Worm (Caenorhabditis elegans) whole organism, L1 larva: ENCODE results near the gene ifb-1.
"Not testable (repeated sequence)": the region's sequence is repeated elsewhere in the genome, so short reads cannot be mapped to it uniquely, and the experiment has no call there.

Experiments
- C04F5.9 ChIP-seq: sonication (generic microtip); optimal IDR thresholded peaks from 2 replicates; lab custom pipeline; 2016; ENCODE audit warnings: missing genetic modification characterization, missing compliant biosample characterization
- aha-1 ChIP-seq: fragments of 150-350 bp; optimal IDR thresholded peaks from 2 replicates; lab custom pipeline; 2014; ENCODE audit warnings: missing biosample characterization, missing genetic modification characterization
- aly-2 ChIP-seq: fragments of 150-350 bp; optimal IDR thresholded peaks from 2 replicates; lab custom pipeline; 2014; ENCODE audit warnings: missing biosample characterization, missing genetic modification characterization
- ama-1 ChIP-seq: fragments of 150-350 bp; optimal IDR thresholded peaks from 2 replicates; lab custom pipeline; 2014
- blmp-1 ChIP-seq: fragments of 150-350 bp; optimal IDR thresholded peaks from 2 replicates; lab custom pipeline; 2014; ENCODE audit warnings: missing biosample characterization, missing genetic modification characterization
- ceh-88 ChIP-seq: fragments of 200-800 bp; sonication (Bioruptor generic); IDR thresholded peaks from 2 replicates; pipeline ENCODE4 v1.3.6; 2022; ENCODE audit warnings: missing genetic modification characterization, missing compliant biosample characterization
- efl-1 ChIP-seq, 4 experiments: fragments of 150-350 bp; optimal IDR thresholded peaks in 3 of 4; peaks in 1 of 4; 1 replicate in 1 of 4; 2 replicates in 3 of 4; lab custom pipeline; 2014; ENCODE audit warnings: missing biosample characterization in 2 of 4, missing genetic modification characterization in 2 of 4, missing genetic modification reagents in 2 of 4
- efl-3 ChIP-seq: fragments of 200-800 bp; sonication (Bioruptor generic); optimal IDR thresholded peaks from 2 replicates; lab custom pipeline; 2018; ENCODE audit warnings: mild to moderate bottlenecking, missing genetic modification characterization, missing compliant biosample characterization
- egl-13 ChIP-seq: sonication (generic microtip); optimal IDR thresholded peaks from 2 replicates; lab custom pipeline; 2016; ENCODE audit warnings: missing genotype, missing genetic modification reagents, missing genetic modification characterization, missing compliant biosample characterization
- egl-27 ChIP-seq, 2 experiments: fragments of 150-350 bp in 1 of 2; sonication (generic microtip); optimal IDR thresholded peaks; 3 replicates each; lab custom pipeline; 2017 to 2018; ENCODE audit warnings: missing biosample characterization in 2 of 2, missing genetic modification characterization in 2 of 2, missing genetic modification reagents in 2 of 2
- elt-2 ChIP-seq: sonication (generic microtip); optimal IDR thresholded peaks from 2 replicates; lab custom pipeline; 2016; ENCODE audit warnings: missing genetic modification characterization, mild to moderate bottlenecking, inconsistent platforms, missing compliant biosample characterization, missing genetic modification reagents
- elt-3 ChIP-seq, 6 experiments: fragments of 150-350 bp in 1 of 6; sonication (generic microtip); optimal IDR thresholded peaks; 2 replicates each; lab custom pipeline; 2017 to 2018; ENCODE audit warnings: missing biosample characterization in 6 of 6, missing genetic modification characterization in 6 of 6, inconsistent platforms in 1 of 6
- fkh-10 ChIP-seq: sonication (generic microtip); optimal IDR thresholded peaks from 2 replicates; lab custom pipeline; 2017; ENCODE audit warnings: missing biosample characterization, missing genetic modification reagents, missing genetic modification characterization
- fkh-4 ChIP-seq: sonication (generic microtip); optimal IDR thresholded peaks from 2 replicates; lab custom pipeline; 2016; ENCODE audit warnings: missing compliant biosample characterization, missing genetic modification characterization, borderline replicate concordance
- hpl-2 ChIP-seq: fragments of 150-350 bp; optimal IDR thresholded peaks from 2 replicates; lab custom pipeline; 2014; ENCODE audit warnings: missing biosample characterization, missing genetic modification reagents, missing genetic modification characterization
- lin-14 ChIP-seq: fragments of 200-800 bp; sonication (Bioruptor generic); optimal IDR thresholded peaks from 2 replicates; lab custom pipeline; 2018; ENCODE audit warnings: mild to moderate bottlenecking, missing genetic modification characterization, moderate library complexity, missing compliant biosample characterization
- lin-35 ChIP-seq, 2 experiments: fragments of 150-350 bp; optimal IDR thresholded peaks; 2 replicates each; lab custom pipeline; 2014; ENCODE audit warnings: missing biosample characterization in 2 of 2, missing genetic modification characterization in 2 of 2, missing genetic modification reagents in 2 of 2
- lin-39 ChIP-seq: fragments of 150-350 bp; optimal IDR thresholded peaks from 2 replicates; lab custom pipeline; 2014; ENCODE audit warnings: missing biosample characterization, missing genetic modification reagents, missing genetic modification characterization
- mep-1 ChIP-seq: fragments of 150-350 bp; optimal IDR thresholded peaks from 2 replicates; lab custom pipeline; 2014; ENCODE audit warnings: missing biosample characterization, missing genetic modification characterization
- nhr-12 ChIP-seq: sonication (generic microtip); optimal IDR thresholded peaks from 2 replicates; lab custom pipeline; 2017; ENCODE audit warnings: missing biosample characterization, missing genetic modification characterization
- nhr-19 ChIP-seq: fragments of 200-800 bp; sonication (Bioruptor generic); conservative IDR thresholded peaks from 2 replicates; pipeline ENCODE4 v1.3.6; 2022; ENCODE audit warnings: missing genetic modification characterization, missing compliant biosample characterization
- nhr-20 ChIP-seq: sonication (generic microtip); optimal IDR thresholded peaks from 2 replicates; lab custom pipeline; 2016; ENCODE audit warnings: mild to moderate bottlenecking, missing genetic modification characterization, missing compliant biosample characterization
- nhr-237 ChIP-seq: fragments of 150-350 bp; optimal IDR thresholded peaks from 2 replicates; lab custom pipeline; 2014; ENCODE audit warnings: missing biosample characterization, missing genetic modification characterization
- nhr-28 ChIP-seq: fragments of 150-350 bp; optimal IDR thresholded peaks from 2 replicates; lab custom pipeline; 2014; ENCODE audit warnings: missing biosample characterization, missing genetic modification characterization
- nhr-47 ChIP-seq: sonication (generic microtip); optimal IDR thresholded peaks from 2 replicates; lab custom pipeline; 2016; ENCODE audit warnings: mild to moderate bottlenecking, missing genetic modification characterization, moderate library complexity, missing compliant biosample characterization
- nhr-71 ChIP-seq: sonication (generic microtip); optimal IDR thresholded peaks from 2 replicates; lab custom pipeline; 2016; ENCODE audit warnings: mild to moderate bottlenecking, missing genetic modification characterization, moderate library complexity, missing compliant biosample characterization
- nhr-76 ChIP-seq: sonication (generic microtip); optimal IDR thresholded peaks from 2 replicates; lab custom pipeline; 2017; ENCODE audit warnings: missing biosample characterization, missing genetic modification characterization
- nhr-85 ChIP-seq: sonication (generic microtip); peaks from one replicate; lab custom pipeline; 2016; ENCODE audit warnings: missing genetic modification characterization, inconsistent platforms, missing compliant biosample characterization
- pax-3 ChIP-seq: fragments of 200-800 bp; sonication (Bioruptor generic); optimal IDR thresholded peaks from 2 replicates; lab custom pipeline; 2018; ENCODE audit warnings: mild to moderate bottlenecking, missing genetic modification characterization, moderate library complexity, missing compliant biosample characterization
- pqm-1 ChIP-seq: sonication (generic microtip); optimal IDR thresholded peaks from 3 replicates; lab custom pipeline; 2017; ENCODE audit warnings: missing biosample characterization, missing genetic modification characterization
- rnt-1 ChIP-seq: sonication (generic microtip); optimal IDR thresholded peaks from 2 replicates; lab custom pipeline; 2016; ENCODE audit warnings: mild to moderate bottlenecking, missing genetic modification characterization, moderate library complexity, missing compliant biosample characterization
- snu-23 ChIP-seq: sonication (generic microtip); optimal IDR thresholded peaks from 2 replicates; lab custom pipeline; 2016; ENCODE audit warnings: missing genetic modification characterization, missing compliant biosample characterization
- sptf-1 ChIP-seq: fragments of 150-350 bp; optimal IDR thresholded peaks from 2 replicates; lab custom pipeline; 2014; ENCODE audit warnings: missing biosample characterization, missing genetic modification characterization
- unc-98 ChIP-seq: fragments of 200-800 bp; sonication (Bioruptor generic); IDR thresholded peaks from 2 replicates; pipeline ENCODE4 v1.3.6; 2022; ENCODE audit warnings: missing genetic modification characterization, missing compliant biosample characterization

ifb-1 gene

DNA sequence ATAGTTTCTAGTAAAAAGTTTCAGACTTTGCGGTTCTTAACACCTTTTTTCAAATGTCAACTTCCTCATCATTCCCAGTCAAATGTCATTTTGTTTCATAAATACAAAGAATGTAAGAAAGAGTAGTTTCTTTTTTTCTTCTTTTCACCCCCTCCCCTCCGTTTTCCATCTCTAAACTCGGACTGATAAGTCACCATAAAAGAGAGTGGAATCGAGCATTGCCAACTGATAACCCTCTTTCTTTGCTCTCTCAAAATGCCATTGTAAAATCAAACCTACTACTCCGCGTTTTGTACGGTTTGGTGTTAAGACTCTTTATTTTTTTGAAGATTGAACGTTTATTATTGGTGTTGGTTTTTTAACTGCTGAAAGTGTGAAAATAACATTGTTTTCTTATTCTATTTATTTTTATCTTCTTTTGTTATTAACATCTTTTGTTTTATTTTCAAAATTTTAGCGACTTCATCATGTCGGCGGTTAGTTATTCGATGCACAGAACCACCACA, 15.6 kb upstream of the ifb-1 start, which contains the start of gene ifb-2:
ifb-2 (plus strand) TSS at position 456 of the 506 bp plus-strand sequence.
- TF ChIP-seq elt-2 (tag; lab: Kevin White, UChicago) = peak; percentile 90
- TF ChIP-seq nhr-237 (tag; lab: Kevin White, UChicago) = no peak
- peak in 1 of 2 experiments; percentile 15 for TF ChIP-seq lin-35 (GFP tag; optimal IDR thresholded peaks at IDR 0.05; lab: Kevin White, UChicago)
- no peak for TF ChIP-seq nhr-12 (tag; lab: Kevin White, UChicago)

DNA sequence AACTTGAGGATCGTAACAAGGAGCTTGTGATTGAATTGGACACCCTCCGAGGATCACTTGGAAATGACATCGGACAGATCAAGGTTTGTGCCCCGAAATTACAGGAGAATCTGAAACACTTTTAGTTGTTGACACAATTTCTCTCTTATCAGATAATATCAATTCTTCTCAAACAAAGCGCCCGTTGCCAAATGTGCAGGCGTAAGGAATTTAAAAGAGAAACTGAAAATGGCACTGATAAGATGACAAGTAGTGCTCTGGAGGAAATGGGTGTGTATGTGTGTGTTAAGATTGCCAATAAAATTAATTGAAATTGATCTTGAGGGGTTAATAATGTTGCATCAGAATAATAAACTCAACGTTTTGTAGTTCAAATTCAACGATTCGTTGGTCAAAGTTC, 14.1 kb upstream of the ifb-1 start:
- TF ChIP-seq nhr-76 (tag; lab: Kevin White, UChicago) (no peak), pqm-1 (tag; lab: Kevin White, UChicago) (peak; percentile 35), lin-35 (GFP tag; optimal IDR thresholded peaks at IDR 0.05; lab: Kevin White, UChicago) (peak in 1 of 2 experiments; percentile 33), rnt-1 (tag; lab: Kevin White, UChicago) (no peak), lin-14 (peak; percentile 13), nhr-28 (tag; lab: Kevin White, UChicago) (no peak), C04F5.9 (no peak), nhr-19 (no peak), elt-2 (tag; lab: Kevin White, UChicago) (peak; percentile 90), fkh-4 (no peak), ama-1 (lab: Kevin White, UChicago) (no peak), efl-1 (optimal IDR thresholded peaks at IDR 0.05; lab: Kevin White, UChicago) (no peak), efl-1 (GFP tag; optimal IDR thresholded peaks at IDR 0.05 in 1 of 2; lab: Kevin White, UChicago) (peak in 1 of 2 experiments; percentile 79), sptf-1 (tag; lab: Kevin White, UChicago) (no peak), unc-98 (GFP tag; lab: Robert Waterston, UW) (no peak)

DNA sequence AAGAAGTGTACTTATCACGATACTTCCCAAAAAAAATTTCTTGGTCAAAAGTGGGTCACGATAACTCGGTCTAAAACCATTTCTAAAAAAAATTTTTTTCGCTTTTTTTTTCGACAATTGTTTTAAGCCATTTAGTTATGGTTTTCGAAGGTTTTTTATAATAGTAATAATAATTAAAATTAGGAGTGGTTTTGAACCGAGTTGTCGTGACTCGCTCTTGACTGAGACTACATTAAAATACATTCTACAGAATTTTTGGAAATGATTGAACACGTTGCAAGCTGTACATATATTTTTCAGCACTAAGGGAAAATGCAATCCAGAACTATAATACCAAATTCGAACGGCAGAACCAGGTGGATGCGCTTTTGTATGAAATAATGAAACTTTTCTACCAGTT, 11.2 kb upstream of the ifb-1 start, which contains the start of gene F10C1.8:
F10C1.8 (plus strand) TSS at position 301 of the 400 bp plus-strand sequence.
- TF ChIP-seq fkh-10 (GFP tag; lab: Kevin White, UChicago) (no peak), pax-3 (tag; lab: Kevin White, UChicago) (no peak), hpl-2 (no peak), efl-3 (GFP tag; lab: Kevin White, UChicago) (no peak), nhr-47 (tag; lab: Kevin White, UChicago) (no peak), ceh-88 (no peak), nhr-28 (tag; lab: Kevin White, UChicago) (no peak), pqm-1 (tag; lab: Kevin White, UChicago) (no peak), egl-27 (tag; optimal IDR thresholded peaks at IDR 0.05; lab: Kevin White, UChicago) (no peak)
- TF ChIP-seq, all 84 proteins: peak for 0

DNA sequence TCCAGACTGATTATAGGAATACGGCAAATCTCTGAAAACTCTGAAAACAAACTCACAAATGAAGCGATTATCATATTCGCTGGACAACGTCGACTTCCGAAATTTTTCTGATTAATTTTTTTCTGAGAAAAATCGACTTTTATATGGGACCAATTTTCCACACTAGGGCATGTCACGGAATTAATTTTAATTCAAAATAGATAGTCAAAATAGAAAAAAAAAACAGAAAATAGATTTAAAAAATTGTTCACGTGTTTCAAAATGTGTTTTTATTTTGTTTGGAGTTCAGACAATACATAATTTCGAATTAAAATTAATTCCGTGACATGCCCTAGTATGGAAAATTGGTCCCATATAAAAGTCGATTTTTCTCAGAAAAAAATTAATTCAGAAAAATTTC, 7.8 kb upstream of the ifb-1 start, which contains the start of the genes F10C1.3 and F10C1.23:
F10C1.3 (minus strand) TSS at position 101 of the 400 bp plus-strand sequence.
F10C1.23 (plus strand) TSS at position 385 of the 400 bp plus-strand sequence.
- not testable (repeated sequence) for TF ChIP-seq nhr-19; lin-39 (tag; lab: Kevin White, UChicago); elt-3 (tag; optimal IDR thresholded peaks at IDR 0.05; lab: Kevin White, UChicago)
- TF ChIP-seq, all 84 proteins: peak for 0; not testable (repeated sequence) for 84

DNA sequence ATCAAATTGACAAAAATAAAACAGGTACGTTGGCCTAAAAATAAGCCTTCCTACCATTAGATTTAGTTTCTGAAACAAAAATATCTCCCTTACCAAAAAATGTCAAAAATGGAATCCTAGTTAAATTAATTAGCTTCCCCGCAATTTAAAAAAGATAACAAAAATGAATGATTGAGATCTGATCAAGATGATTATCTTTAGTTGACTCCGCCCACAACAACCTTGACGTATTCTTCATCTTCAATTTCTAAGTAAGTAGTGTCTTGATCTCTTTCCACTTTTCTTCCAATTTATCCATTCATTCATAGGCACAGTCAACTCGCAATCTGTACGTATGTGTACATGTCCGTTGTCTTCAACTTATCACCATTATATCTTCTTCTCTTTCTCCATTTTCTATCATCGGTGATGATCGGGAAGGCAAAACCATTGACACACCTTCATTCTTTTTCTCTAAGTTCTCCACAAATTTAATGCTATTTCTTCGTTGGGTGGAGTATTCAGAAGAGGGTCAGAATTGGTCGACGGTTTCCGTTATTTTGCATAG, 2.9 kb downstream of the ifb-1 start:
- TF ChIP-seq lin-39 (tag; lab: Kevin White, UChicago) (peak; percentile 41), aly-2 (tag; lab: Kevin White, UChicago) (no peak), nhr-71 (peak; percentile 3), nhr-85 (tag; lab: Kevin White, UChicago) (peak; percentile 88), nhr-20 (peak; percentile 34), lin-14 (peak; percentile 67), mep-1 (tag; lab: Kevin White, UChicago) (peak; percentile 40), blmp-1 (peak; percentile 44), snu-23 (GFP tag; lab: Kevin White, UChicago) (peak; percentile 36), unc-98 (GFP tag; lab: Robert Waterston, UW) (no peak), egl-13 (tag; lab: Kevin White, UChicago) (no peak), aha-1 (tag; lab: Kevin White, UChicago) (no peak), elt-3 (tag; optimal IDR thresholded peaks at IDR 0.05; lab: Kevin White, UChicago) (peak in 2 of 6 experiments; percentile 19 to 59), rnt-1 (tag; lab: Kevin White, UChicago) (peak; percentile 12)
